Fruit fly (Drosophila melanogaster): ENCODE measurements around the gene CG11585.
A peak's percentile ranks its signal among the peaks of the same experiment; 100 is the strongest.

CG11585 gene

DNA sequence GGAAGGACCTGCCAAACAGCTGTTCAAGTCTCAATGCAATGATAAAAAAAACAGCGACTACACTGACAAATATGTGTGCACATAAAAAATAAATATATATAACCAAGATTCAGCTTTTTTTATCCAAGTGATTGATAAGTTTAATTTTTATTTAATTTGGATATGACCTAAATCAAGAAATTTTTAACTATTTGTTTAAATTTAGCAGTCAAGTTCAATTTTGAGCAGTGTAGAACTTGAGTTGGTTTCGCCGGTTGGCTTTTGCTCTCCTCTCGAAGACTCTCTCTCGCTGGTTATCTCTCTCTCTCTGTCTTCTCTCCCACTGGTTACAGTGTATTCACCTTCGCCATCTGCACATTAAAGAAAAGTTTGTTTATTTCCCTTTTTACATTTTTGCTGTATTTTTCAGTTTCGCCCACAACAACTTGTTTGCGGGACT lies 28.7 kb downstream of the CG11585 start (continued):
- TF ChIP-seq CG13894 (tag; optimal IDR thresholded peaks at IDR 0.05) (peak; percentile 37), Ssrp (tag; optimal IDR thresholded peaks at IDR 0.05) (peak; percentile 89), Bgb (GFP tag; IDR thresholded peaks at IDR 0.05; ENCODE audit: partially characterized antibody) (no peak), CG31388 (GFP tag; optimal IDR thresholded peaks at IDR 0.05) (peak; percentile 66), CG3281 (GFP tag; optimal IDR thresholded peaks at IDR 0.05) (peak; percentile 88), CG2202 (tag; optimal IDR thresholded peaks at IDR 0.05) (peak; percentile 62), Dad (GFP tag; optimal IDR thresholded peaks at IDR 0.05) (peak; percentile 52), CG3838 (GFP tag; optimal IDR thresholded peaks at IDR 0.05) (peak; percentile 35), caup (GFP tag; optimal IDR thresholded peaks at IDR 0.05; ENCODE audit: severe bottlenecking) (peak; percentile 85), CG4282 (GFP tag; optimal IDR thresholded peaks at IDR 0.05) (no peak), CG17802 (tag; optimal IDR thresholded peaks at IDR 0.05) (peak; percentile 56), slp2 (GFP tag; optimal IDR thresholded peaks at IDR 0.05) (peak; percentile 65), dan (GFP tag; IDR thresholded peaks at IDR 0.05) (0 out of 2 replicates have a peak, but pooled peaks have one; percentile 42), CG10543 (GFP tag; optimal IDR thresholded peaks at IDR 0.05) (no peak), fd102C (GFP tag; optimal IDR thresholded peaks at IDR 0.05) (peak; percentile 23), CG34224 (GFP tag; IDR thresholded peaks at IDR 0.05; ENCODE audit: partially characterized antibody) (no peak), NFAT (GFP tag; IDR thresholded peaks at IDR 0.05) (peak; percentile 55; the same call in 1 of the 2 replicates), usp (GFP tag; optimal IDR thresholded peaks at IDR 0.05) (no peak), Sry-δ (GFP tag; optimal IDR thresholded peaks at IDR 0.05) (peak; percentile 26), CG17186 (GFP tag; optimal IDR thresholded peaks at IDR 0.05) (no peak), MBD-R2 (GFP tag; IDR thresholded peaks at IDR 0.05) (peak; percentile 61; the same call in 1 of the 2 replicates), CG11696 (GFP tag; IDR thresholded peaks at IDR 0.05) (peak; percentile 65), ac (GFP tag; optimal IDR thresholded peaks at IDR 0.05) (peak; percentile 51), NfI (GFP tag; optimal IDR thresholded peaks at IDR 0.05) (peak; percentile 78), H15 (GFP tag; IDR thresholded peaks at IDR 0.05) (peak; percentile 77), CG33557 (GFP tag; optimal IDR thresholded peaks at IDR 0.05) (peak; percentile 72), tll (GFP tag; optimal IDR thresholded peaks at IDR 0.05) (no peak), pzg (GFP tag; optimal IDR thresholded peaks at IDR 0.05) (no peak), scrt (GFP tag; optimal IDR thresholded peaks at IDR 0.05) (peak; percentile 74), gt (GFP tag; IDR thresholded peaks at IDR 0.05) (no peak; the same call in 1 of the 2 replicates), Gug (GFP tag; IDR thresholded peaks at IDR 0.05) (peak; percentile 44; the same call in 2 of the 4 replicates), CG12769 (tag; optimal IDR thresholded peaks at IDR 0.05) (peak; percentile 40), CG12236 (GFP tag; optimal IDR thresholded peaks at IDR 0.05) (peak; percentile 27), CG10321 (GFP tag; IDR thresholded peaks at IDR 0.05) (peak; percentile 58), gcm (GFP tag; optimal IDR thresholded peaks at IDR 0.05) (peak; percentile 86), NK7.1 (GFP tag; optimal IDR thresholded peaks at IDR 0.05) (peak; percentile 15), CG10147 (GFP tag; optimal IDR thresholded peaks at IDR 0.05) (peak; percentile 86), ash1 (GFP tag; optimal IDR thresholded peaks at IDR 0.05) (no peak), B-H1 (GFP tag; IDR thresholded peaks at IDR 0.05) (peak; percentile 85), CG17829 (tag; optimal IDR thresholded peaks at IDR 0.05) (peak; percentile 90), CG1792 (GFP tag; optimal IDR thresholded peaks at IDR 0.05) (peak; percentile 49), Antp (GFP tag; optimal IDR thresholded peaks at IDR 0.05) (peak; percentile 29), CG7786 (GFP tag; optimal IDR thresholded peaks at IDR 0.05) (peak; percentile 59), Med (GFP tag) (peak; percentile 94), CG14050 (GFP tag; IDR thresholded peaks at IDR 0.05) (peak; percentile 79), CG12942 (GFP tag; optimal IDR thresholded peaks at IDR 0.05) (peak; percentile 72), CG11085 (GFP tag; IDR thresholded peaks at IDR 0.05) (peak; percentile 81), Optix (GFP tag; IDR thresholded peaks at IDR 0.05) (0 out of 3 replicates have a peak, but pooled peaks have one; percentile 53), CG6765 (GFP tag; optimal IDR thresholded peaks at IDR 0.05) (peak; percentile 72), dimm (GFP tag; IDR thresholded peaks at IDR 0.05) (peak; percentile 60; the same call in 1 of the 2 replicates)
